Fruit fly (Drosophila melanogaster): Measurements from ENCODE around the gene Vha100-4.
A peak's percentile ranks its signal among the peaks of the same experiment; 100 is the strongest.

The Vha100-4 gene

DNA sequence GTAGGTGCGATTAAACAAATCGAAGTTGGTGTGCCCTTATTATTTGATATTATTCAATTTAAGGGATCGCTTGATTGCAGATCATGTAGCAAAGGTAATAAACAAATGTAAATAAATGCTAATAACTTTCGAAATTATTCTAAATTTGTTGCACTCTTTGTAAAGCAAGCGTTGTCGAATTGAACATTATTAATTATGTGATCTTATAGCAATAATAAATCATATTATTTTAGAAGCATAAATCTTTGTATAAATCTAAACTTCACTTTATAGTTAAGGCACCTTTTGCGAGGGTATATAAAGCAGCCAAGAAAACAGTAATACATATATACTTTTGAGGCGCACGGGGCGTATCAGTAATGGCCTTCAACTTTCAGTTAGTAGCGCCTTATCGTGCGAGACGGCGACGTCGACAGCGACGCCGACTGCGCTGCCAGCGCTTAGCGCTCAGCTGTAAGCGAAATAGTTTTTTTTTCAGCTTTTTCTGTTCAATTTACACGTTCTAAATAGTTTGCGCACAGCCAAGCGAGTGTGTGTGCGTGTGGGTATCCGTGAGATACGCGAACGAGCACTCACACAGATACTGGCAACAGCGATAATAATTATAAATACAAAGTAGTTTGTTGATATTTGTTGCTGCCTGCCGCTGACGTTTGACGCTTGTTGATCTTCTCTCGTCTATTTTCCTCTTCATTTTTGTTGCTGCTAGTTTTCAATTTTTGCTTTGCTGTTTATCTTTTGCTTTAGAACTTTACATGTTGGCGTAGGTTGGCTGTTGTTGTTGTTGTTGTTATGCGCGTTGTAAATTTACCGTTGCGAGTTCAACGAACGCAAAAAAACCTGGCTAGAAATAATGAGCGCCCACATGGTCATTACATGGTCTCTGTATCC lies 49.5 kb upstream of the Vha100-4 start (continued):
- TF ChIP-seq Abd-B (GFP tag; optimal IDR thresholded peaks at IDR 0.05) (peak; percentile 46), ssp (GFP tag; IDR thresholded peaks at IDR 0.05) (no peak), en (GFP tag; optimal IDR thresholded peaks at IDR 0.05) (peak; percentile 31), PHDP (tag; optimal IDR thresholded peaks at IDR 0.05) (peak; percentile 63), CG13775 (GFP tag; optimal IDR thresholded peaks at IDR 0.05) (peak; percentile 13), CG2202 (tag; optimal IDR thresholded peaks at IDR 0.05) (peak; percentile 49), Aef1 (GFP tag; IDR thresholded peaks at IDR 0.05) (0 out of 3 replicates have a peak, but pooled peaks have one; percentile 13), ranshi (GFP tag; IDR thresholded peaks at IDR 0.05) (peak; percentile 30; the same call in 1 of the 2 replicates), schlank (tag; optimal IDR thresholded peaks at IDR 0.05) (peak; percentile 48), Jarid2 (GFP tag; optimal IDR thresholded peaks at IDR 0.05) (no peak), HLHmδ (GFP tag; optimal IDR thresholded peaks at IDR 0.05) (no peak), tin (GFP tag; optimal IDR thresholded peaks at IDR 0.05) (no peak), fru (optimal IDR thresholded peaks at IDR 0.05) (no peak), org-1 (GFP tag; optimal IDR thresholded peaks at IDR 0.05) (no peak), CG4360 (GFP tag; IDR thresholded peaks at IDR 0.05) (peak; percentile 65), Med (GFP tag) (peak; percentile 89), Dref (GFP tag; IDR thresholded peaks at IDR 0.05) (no peak), CG34376 (GFP tag; optimal IDR thresholded peaks at IDR 0.05) (peak; percentile 77), CG14667 (GFP tag; IDR thresholded peaks at IDR 0.05) (no peak), Doc3 (GFP tag; IDR thresholded peaks at IDR 0.05; ENCODE audit: partially characterized antibody) (no peak), CoRest (tag; optimal IDR thresholded peaks at IDR 0.05) (peak; percentile 78), pnt (GFP tag; optimal IDR thresholded peaks at IDR 0.05) (peak; percentile 11), CG34224 (GFP tag; IDR thresholded peaks at IDR 0.05; ENCODE audit: partially characterized antibody) (no peak), Meics (GFP tag; optimal IDR thresholded peaks at IDR 0.05) (peak; percentile 79), CG17359 (tag; optimal IDR thresholded peaks at IDR 0.05) (peak; percentile 48), Nf-YB (GFP tag; optimal IDR thresholded peaks at IDR 0.05) (peak; percentile 14), Stat92E (GFP tag; optimal IDR thresholded peaks at IDR 0.05) (no peak), CG7928 (GFP tag; optimal IDR thresholded peaks at IDR 0.05) (peak; percentile 6), CG6813 (GFP tag; optimal IDR thresholded peaks at IDR 0.05) (peak; percentile 64), peb (GFP tag; IDR thresholded peaks at IDR 0.05) (no peak), Neu2 (GFP tag; optimal IDR thresholded peaks at IDR 0.05; ENCODE audit: borderline replicate concordance) (no peak), wdn (GFP tag; IDR thresholded peaks at IDR 0.05) (0 out of 2 replicates have a peak, but pooled peaks have one; percentile 7), otp (GFP tag; IDR thresholded peaks at IDR 0.05) (0 out of 3 replicates have a peak, but pooled peaks have one; percentile 7), klu (GFP tag; IDR thresholded peaks at IDR 0.05) (0 out of 2 replicates have a peak, but pooled peaks have one; percentile 13), Mrtf (GFP tag; IDR thresholded peaks at IDR 0.05) (no peak), CG5180 (GFP tag; optimal IDR thresholded peaks at IDR 0.05) (peak; percentile 34), CG16779 (GFP tag; IDR thresholded peaks at IDR 0.05) (no peak), CG10209 (GFP tag; optimal IDR thresholded peaks at IDR 0.05) (peak; percentile 45), CG15601 (tag; optimal IDR thresholded peaks at IDR 0.05) (peak; percentile 74), pfk (GFP tag; optimal IDR thresholded peaks at IDR 0.05) (no peak), stc (GFP tag; IDR thresholded peaks at IDR 0.05) (peak; percentile 47; the same call in 1 of the 2 replicates), CG10654 (GFP tag; optimal IDR thresholded peaks at IDR 0.05) (peak; percentile 35), amos (GFP tag; IDR thresholded peaks at IDR 0.05; ENCODE audit: partially characterized antibody) (no peak), Tbp (GFP tag; optimal IDR thresholded peaks at IDR 0.05) (no peak), NfI (GFP tag; optimal IDR thresholded peaks at IDR 0.05) (peak; percentile 39), Ptx1 (GFP tag; IDR thresholded peaks at IDR 0.05) (no peak; the same call in 1 of the 2 replicates), Optix (GFP tag; IDR thresholded peaks at IDR 0.05) (peak; percentile 42; the same call in 1 of the 3 replicates), run (tag; optimal IDR thresholded peaks at IDR 0.05) (no peak)

All from whole organism, embryonic.